Fruit fly (Drosophila melanogaster) whole organism, embryonic: ENCODE results near the gene Pka-C3.

Experiments used
- ATbp ChIP-seq: fragments of 200-800 bp; sonication (Bioruptor generic); optimal IDR thresholded peaks from 2 replicates; lab custom pipeline; 2017; ENCODE audit warnings: missing biosample characterization, mild to moderate bottlenecking, missing genetic modification characterization, missing genetic modification reagents
- Ada2b ChIP-seq: fragments of 200-800 bp; sonication (Bioruptor generic); IDR thresholded peaks from 2 replicates; pipeline ENCODE4 v1.3.6; 2022; ENCODE audit warnings: missing biosample characterization, missing genetic modification characterization
- Awh ChIP-seq: fragments of 200-800 bp; sonication (Bioruptor generic); IDR thresholded peaks from 2 replicates; pipeline ENCODE4, ENCODE4 v1.3.6; 2022; ENCODE audit warnings: missing biosample characterization, missing genetic modification characterization
- CG10147 ChIP-seq: fragments of 200-800 bp; sonication (Bioruptor generic); optimal IDR thresholded peaks from 2 replicates; lab custom pipeline; 2019; ENCODE audit warnings: missing biosample characterization, mild to moderate bottlenecking, missing genetic modification characterization, moderate library complexity
- CG10462 ChIP-seq: fragments of 200-800 bp; sonication (Bioruptor generic); optimal IDR thresholded peaks from 2 replicates; lab custom pipeline; 2016; ENCODE audit warnings: missing biosample characterization, missing genetic modification characterization
- CG10979 ChIP-seq: fragments of 200-800 bp; sonication (Bioruptor generic); optimal IDR thresholded peaks from 2 replicates; lab custom pipeline; 2018; ENCODE audit warnings: missing biosample characterization, mild to moderate bottlenecking, missing genetic modification characterization, moderate library complexity
- CG11456 ChIP-seq: fragments of 200-800 bp; sonication (Bioruptor generic); IDR thresholded peaks from 3 replicates; pipeline ENCODE4 v1.3.6; 2022; ENCODE audit warnings: missing biosample characterization, missing genetic modification characterization
- CG11695 ChIP-seq: fragments of 200-800 bp; sonication (Bioruptor generic); IDR thresholded peaks from 3 replicates; pipeline ENCODE4 v1.3.6; 2022; ENCODE audit warnings: missing biosample characterization, missing genetic modification characterization
- CG14050 ChIP-seq: fragments of 200-800 bp; sonication (Bioruptor generic); IDR thresholded peaks from 3 replicates; pipeline ENCODE4 v1.3.6; 2022; ENCODE audit warnings: missing biosample characterization, missing genetic modification characterization
- CG15479 ChIP-seq: fragments of 200-800 bp; sonication (Bioruptor generic); optimal IDR thresholded peaks from 3 replicates; lab custom pipeline; 2019; ENCODE audit warnings: missing biosample characterization, mild to moderate bottlenecking, missing genetic modification characterization, moderate library complexity
- CG18764 ChIP-seq: fragments of 200-800 bp; sonication (Bioruptor generic); optimal IDR thresholded peaks from 3 replicates; lab custom pipeline; 2016; ENCODE audit warnings: missing biosample characterization, missing genetic modification characterization
- CG2712 ChIP-seq: fragments of 200-800 bp; optimal IDR thresholded peaks from 3 replicates; lab custom pipeline; 2019; ENCODE audit warnings: missing biosample characterization, mild to moderate bottlenecking, missing genetic modification characterization, moderate library complexity
- CG30431 ChIP-seq: fragments of 200-800 bp; sonication (Bioruptor generic); optimal IDR thresholded peaks from 2 replicates; lab custom pipeline; 2017; ENCODE audit warnings: missing biosample characterization, missing genetic modification characterization
- CG33557 ChIP-seq: fragments of 200-800 bp; sonication (Bioruptor generic); optimal IDR thresholded peaks from 2 replicates; lab custom pipeline; 2019; ENCODE audit warnings: missing biosample characterization, mild to moderate bottlenecking, missing genetic modification characterization, moderate library complexity
- CG34376 ChIP-seq: fragments of 200-800 bp; sonication (Bioruptor generic); optimal IDR thresholded peaks from 2 replicates; lab custom pipeline; 2018; ENCODE audit warnings: missing biosample characterization, mild to moderate bottlenecking, missing genetic modification characterization
- CG5245 ChIP-seq: fragments of 200-800 bp; sonication (Bioruptor generic); optimal IDR thresholded peaks from 3 replicates; lab custom pipeline; 2016; ENCODE audit warnings: missing biosample characterization, missing genetic modification characterization
- CG6254 ChIP-seq: fragments of 200-800 bp; sonication (Bioruptor generic); optimal IDR thresholded peaks from 3 replicates; lab custom pipeline; 2017; ENCODE audit warnings: mild to moderate bottlenecking, missing biosample characterization, missing genetic modification reagents, missing genetic modification characterization
- CG6791 ChIP-seq: fragments of 200-800 bp; sonication (Bioruptor generic); IDR thresholded peaks from 3 replicates; pipeline ENCODE4 v1.3.6; 2022; ENCODE audit warnings: missing biosample characterization, missing genetic modification characterization; ENCODE audit not compliant: partially characterized antibody
- CG7839 ChIP-seq: fragments of 200-800 bp; sonication (Bioruptor generic); optimal IDR thresholded peaks from 3 replicates; lab custom pipeline; 2018; ENCODE audit warnings: missing biosample characterization, mild to moderate bottlenecking, missing genetic modification characterization, moderate library complexity
- CG8478 ChIP-seq: fragments of >200 bp; optimal IDR thresholded peaks from 2 replicates; lab custom pipeline; 2018
- CG9817 ChIP-seq: fragments of 200-800 bp; sonication (Bioruptor generic); optimal IDR thresholded peaks from 2 replicates; lab custom pipeline; 2018; ENCODE audit warnings: missing biosample characterization, mild to moderate bottlenecking, missing genetic modification characterization, moderate library complexity
- CTCF ChIP-seq: fragments of 200-800 bp; sonication (Bioruptor generic); optimal IDR thresholded peaks from 2 replicates; lab custom pipeline; 2017; ENCODE audit warnings: missing biosample characterization, mild to moderate bottlenecking, missing genetic modification characterization, moderate library complexity
- Dip2 ChIP-seq: fragments of 200-800 bp; sonication (Bioruptor generic); IDR thresholded peaks from 2 replicates; pipeline ENCODE4 v1.3.6; 2022; ENCODE audit warnings: missing biosample characterization, missing genetic modification characterization
- Drgx ChIP-seq: fragments of 200-800 bp; sonication (Bioruptor generic); IDR thresholded peaks from 2 replicates; pipeline ENCODE4 v1.3.6; 2022; ENCODE audit warnings: missing biosample characterization, missing genetic modification characterization
- HLH3B ChIP-seq: fragments of 200-800 bp; sonication (Bioruptor generic); IDR thresholded peaks from 2 replicates; pipeline ENCODE4 v1.3.6; 2022; ENCODE audit warnings: missing biosample characterization, missing genetic modification characterization
- HLHmδ ChIP-seq: fragments of 200-800 bp; sonication (Bioruptor generic); optimal IDR thresholded peaks from 2 replicates; lab custom pipeline; 2018; ENCODE audit warnings: missing biosample characterization, mild to moderate bottlenecking, missing genetic modification characterization, moderate library complexity
- Hr51 ChIP-seq, 2 experiments: fragments of 200-800 bp; sonication (Bioruptor generic); optimal IDR thresholded peaks; 2 replicates in 1 of 2; 3 replicates in 1 of 2; lab custom pipeline; 2016 to 2018; ENCODE audit warnings: missing biosample characterization in 2 of 2, missing genetic modification characterization in 2 of 2, mild to moderate bottlenecking in 1 of 2, moderate library complexity in 1 of 2
- MBD-R2 ChIP-seq: fragments of 200-800 bp; sonication (Bioruptor generic); IDR thresholded peaks from 2 replicates; pipeline ENCODE4 v1.3.6; 2022; ENCODE audit warnings: missing biosample characterization, missing genetic modification characterization
- NfI ChIP-seq: fragments of 200-800 bp; sonication (Bioruptor generic); optimal IDR thresholded peaks from 3 replicates; lab custom pipeline; 2018; ENCODE audit warnings: missing biosample characterization, mild to moderate bottlenecking, missing genetic modification characterization, moderate library complexity
- Oaz ChIP-seq: fragments of 200-800 bp; sonication (Bioruptor generic); IDR thresholded peaks from 2 replicates; pipeline ENCODE4 v1.3.6; 2022; ENCODE audit warnings: missing biosample characterization, missing genetic modification characterization
- Rfx ChIP-seq: fragments of 200-800 bp; sonication (Bioruptor generic); IDR thresholded peaks from 2 replicates; pipeline ENCODE4 v1.3.6; 2022; ENCODE audit warnings: missing biosample characterization, missing genetic modification characterization
- Sox102F ChIP-seq: fragments of 200-800 bp; sonication (Bioruptor generic); optimal IDR thresholded peaks from 2 replicates; lab custom pipeline; 2018; ENCODE audit warnings: missing biosample characterization, mild to moderate bottlenecking, missing genetic modification characterization, moderate library complexity
- Sry-δ ChIP-seq: fragments of 200-800 bp; sonication (Bioruptor generic); optimal IDR thresholded peaks from 2 replicates; lab custom pipeline; 2016; ENCODE audit warnings: missing biosample characterization, missing genetic modification characterization
- cas ChIP-seq: fragments of 200-800 bp; sonication (Bioruptor generic); IDR thresholded peaks from 2 replicates; pipeline ENCODE4 v1.3.6; 2022; ENCODE audit warnings: missing biosample characterization, missing genetic modification characterization
- ems ChIP-seq: fragments of 200-800 bp; sonication (Bioruptor generic); optimal IDR thresholded peaks from 3 replicates; lab custom pipeline; 2016; ENCODE audit warnings: missing biosample characterization, missing genetic modification characterization
- gro ChIP-seq: fragments of 200-800 bp; sonication (Bioruptor generic); optimal IDR thresholded peaks from 2 replicates; lab custom pipeline; 2016; ENCODE audit warnings: missing biosample characterization, missing genetic modification characterization
- h ChIP-seq: fragments of >200 bp; optimal IDR thresholded peaks from 2 replicates; lab custom pipeline; 2017
- kay ChIP-seq: fragments of 200-800 bp; sonication (Bioruptor generic); optimal IDR thresholded peaks from 2 replicates; lab custom pipeline; 2016; ENCODE audit warnings: missing biosample characterization, missing genetic modification characterization
- ken ChIP-seq: fragments of 200-800 bp; sonication (Bioruptor generic); IDR thresholded peaks from 3 replicates; pipeline ENCODE4 v1.3.6; 2022; ENCODE audit warnings: missing biosample characterization, missing genetic modification characterization
- lab ChIP-seq: fragments of 200-800 bp; sonication (Bioruptor generic); optimal IDR thresholded peaks from 3 replicates; lab custom pipeline; 2017; ENCODE audit warnings: missing biosample characterization, missing genetic modification characterization, mild to moderate bottlenecking, moderate library complexity, missing genetic modification reagents
- lbe ChIP-seq: fragments of 200-800 bp; sonication (Bioruptor generic); optimal IDR thresholded peaks from 2 replicates; lab custom pipeline; 2016; ENCODE audit warnings: missing biosample characterization, mild to moderate bottlenecking, missing genetic modification characterization
- mirr ChIP-seq: fragments of 200-800 bp; sonication (Bioruptor generic); optimal IDR thresholded peaks from 3 replicates; lab custom pipeline; 2018; ENCODE audit warnings: missing biosample characterization, mild to moderate bottlenecking, missing genetic modification characterization
- mld ChIP-seq: fragments of 200-800 bp; sonication (Bioruptor generic); IDR thresholded peaks from 3 replicates; pipeline ENCODE4 v1.3.6; 2022; ENCODE audit warnings: missing biosample characterization, missing genetic modification characterization; ENCODE audit not compliant: partially characterized antibody
- onecut ChIP-seq: fragments of 200-800 bp; sonication (Bioruptor generic); IDR thresholded peaks from 2 replicates; pipeline ENCODE4 v1.3.6; 2022; ENCODE audit warnings: missing biosample characterization, missing genetic modification characterization
- org-1 ChIP-seq: fragments of 200-800 bp; sonication (Bioruptor generic); optimal IDR thresholded peaks from 2 replicates; lab custom pipeline; 2017; ENCODE audit warnings: missing biosample characterization, missing genetic modification characterization
- peb ChIP-seq: fragments of 200-800 bp; sonication (Bioruptor generic); IDR thresholded peaks from 2 replicates; pipeline ENCODE4 v1.3.6; 2022; ENCODE audit warnings: missing biosample characterization, missing genetic modification characterization
- pho ChIP-seq: fragments of 200-800 bp; sonication (Bioruptor generic); optimal IDR thresholded peaks from 2 replicates; lab custom pipeline; 2016; ENCODE audit warnings: missing biosample characterization, missing genetic modification characterization
- row ChIP-seq: fragments of 200-800 bp; sonication (Bioruptor generic); IDR thresholded peaks from 3 replicates; pipeline ENCODE4 v1.3.6; 2022; ENCODE audit warnings: missing biosample characterization, missing genetic modification characterization
- scrt ChIP-seq: fragments of 200-800 bp; sonication (Bioruptor generic); optimal IDR thresholded peaks from 2 replicates; lab custom pipeline; 2018; ENCODE audit warnings: missing biosample characterization, mild to moderate bottlenecking, missing genetic modification characterization, moderate library complexity
- seq ChIP-seq: fragments of 200-800 bp; sonication (Bioruptor generic); IDR thresholded peaks from 2 replicates; pipeline ENCODE4 v1.3.6; 2022; ENCODE audit warnings: missing biosample characterization, missing genetic modification characterization
- sqz ChIP-seq: fragments of 200-800 bp; sonication (Bioruptor generic); optimal IDR thresholded peaks from 3 replicates; lab custom pipeline; 2018; ENCODE audit warnings: missing biosample characterization, mild to moderate bottlenecking, missing genetic modification characterization
- zen2 ChIP-seq: fragments of 200-800 bp; sonication (Bioruptor generic); IDR thresholded peaks from 3 replicates; pipeline ENCODE4 v1.3.6; 2022; ENCODE audit warnings: missing biosample characterization, missing genetic modification characterization; ENCODE audit not compliant: partially characterized antibody

Gene Pka-C3

dm6 chr3L:15958612-15959315, 4.2 kb upstream of the Pka-C3 start, which contains the start of gene CG17032 (continued):
- no peak for TF ChIP-seq CG10462 (GFP tag; lab: Kevin White, UChicago)
- no peak for TF ChIP-seq CG34376 (GFP tag; lab: Kevin White, UChicago)
- TF ChIP-seq CG30431 (GFP tag; lab: Kevin White, UChicago), result no peak
- TF ChIP-seq Rfx, result no peak
- no peak for TF ChIP-seq scrt (GFP tag; lab: Kevin White, UChicago)
- no peak for TF ChIP-seq CG15479 (GFP tag; lab: Kevin White, UChicago)
- no peak for TF ChIP-seq CG7839
- no peak for TF ChIP-seq CTCF (GFP tag; lab: Kevin White, UChicago)
- TF ChIP-seq sqz, result no peak
- TF ChIP-seq onecut, result no peak
- no peak for TF ChIP-seq ken (GFP tag; lab: Robert Waterston, UW)
- no peak for TF ChIP-seq CG8478 (lab: Kevin White, UChicago)
- peak; percentile 24; the same call in 1 of the 3 replicates for TF ChIP-seq CG6791
- TF ChIP-seq zen2, result no peak
- no peak for TF ChIP-seq CG14050 (GFP tag; lab: Robert Waterston, UW)
- TF ChIP-seq lab (GFP tag; lab: Kevin White, UChicago), result no peak
- TF ChIP-seq CG11695 (GFP tag; lab: Robert Waterston, UW), result peak; percentile 25; the same call in 1 of the 3 replicates
- TF ChIP-seq kay (GFP tag; lab: Kevin White, UChicago), result no peak
- peak; percentile 7; the same call in 1 of the 2 replicates for TF ChIP-seq Ada2b
- TF ChIP-seq Dip2 (GFP tag; lab: Robert Waterston, UW), result no peak
- TF ChIP-seq Oaz, result no peak
- 0 out of 3 replicates have a peak, but pooled peaks have one; percentile 57 for TF ChIP-seq CG11456 (GFP tag; lab: Robert Waterston, UW)
- no peak for TF ChIP-seq peb (GFP tag; lab: Robert Waterston, UW)
- TF ChIP-seq cas (GFP tag; lab: Robert Waterston, UW), result no peak
- no peak for TF ChIP-seq CG2712 (tag; lab: Kevin White, UChicago)
- no peak for TF ChIP-seq lbe (GFP tag; lab: Kevin White, UChicago)
- peak; percentile 38 for TF ChIP-seq mirr (GFP tag; lab: Kevin White, UChicago)
- peak; percentile 14; the same call in 1 of the 2 replicates for TF ChIP-seq Drgx (GFP tag; lab: Robert Waterston, UW)
- TF ChIP-seq h, result no peak
- no peak for TF ChIP-seq org-1
- no peak for TF ChIP-seq seq (GFP tag; lab: Robert Waterston, UW)
- TF ChIP-seq row (GFP tag; lab: Robert Waterston, UW), result no peak
- TF ChIP-seq, all 482 proteins: peak for 46

DNA sequence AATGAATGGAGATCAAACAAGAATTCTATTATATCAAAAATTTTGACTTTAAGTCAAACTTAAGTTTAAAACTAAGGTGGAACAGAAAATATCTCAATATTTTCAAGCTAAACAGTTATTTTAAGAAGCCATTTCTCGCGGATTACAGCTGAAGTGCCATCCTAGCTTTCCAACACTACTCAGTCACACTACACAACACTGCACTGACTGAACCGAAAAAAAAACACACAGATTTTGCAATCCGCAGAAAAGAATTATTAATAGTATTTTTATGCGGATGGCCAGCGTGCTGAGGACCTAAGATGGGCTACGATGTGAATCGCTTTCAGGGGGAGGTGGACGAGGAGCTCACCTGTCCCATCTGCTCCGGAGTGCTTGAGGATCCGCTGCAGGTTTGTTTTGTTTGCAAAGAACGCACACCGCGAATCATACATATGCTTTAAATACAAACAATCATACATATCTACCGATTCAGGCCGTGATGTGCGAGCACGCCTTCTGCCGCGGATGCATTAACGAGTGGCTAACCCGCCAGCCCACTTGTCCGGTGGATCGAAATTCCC, 1.9 kb upstream of the Pka-C3 start, which contains the start of gene elgi:
Gene elgi, plus strand, starts transcription at position 103 of the 563 bp plus-strand sequence.
- TF ChIP-seq CG10979 (tag; lab: Kevin White, UChicago) (peak; percentile 24), CG9817 (tag; lab: Kevin White, UChicago) (peak; percentile 57), CG33557 (GFP tag; lab: Kevin White, UChicago) (peak; percentile 30), mld (GFP tag; lab: Robert Waterston, UW) (no peak), NfI (GFP tag; lab: Kevin White, UChicago) (peak; percentile 68), CG5245 (GFP tag; lab: Kevin White, UChicago) (peak; percentile 28), HLH3B (GFP tag; lab: Robert Waterston, UW) (peak; percentile 45; the same call in 1 of the 2 replicates), Hr51 (GFP tag; optimal IDR thresholded peaks at IDR 0.05; lab: Kevin White, UChicago) (peak in 1 of 2 experiments; percentile 61), CG18764 (peak; percentile 37), HLHmδ (no peak), MBD-R2 (GFP tag; lab: Robert Waterston, UW) (peak; percentile 96), Awh (GFP tag; lab: Robert Waterston, UW) (no peak), ems (GFP tag; lab: Kevin White, UChicago) (peak; percentile 47), Sox102F (GFP tag; lab: Kevin White, UChicago) (no peak), CG10147 (peak; percentile 33), gro (GFP tag; lab: Kevin White, UChicago) (peak; percentile 73), CG6254 (GFP tag; lab: Kevin White, UChicago) (no peak), Sry-δ (GFP tag; lab: Kevin White, UChicago) (peak; percentile 39), pho (peak; percentile 67), ATbp (GFP tag; lab: Kevin White, UChicago) (no peak)
